Worm (Caenorhabditis elegans) whole organism, L2 larva: ENCODE measurements around the gene K02F3.9.

Source experiments
- R02D3.7 ChIP-seq: fragments of 150-350 bp; optimal IDR thresholded peaks from 2 replicates; lab custom pipeline; 2014; ENCODE audit warnings: missing biosample characterization, missing genetic modification characterization
- ama-1 ChIP-seq: fragments of 150-350 bp; optimal IDR thresholded peaks from 2 replicates; lab custom pipeline; 2018; ENCODE audit warnings: inconsistent platforms
- ceh-82 ChIP-seq: fragments of 150-350 bp; optimal IDR thresholded peaks from 2 replicates; lab custom pipeline; 2014; ENCODE audit warnings: missing biosample characterization, missing genetic modification characterization
- egl-27 ChIP-seq: sonication (generic microtip); optimal IDR thresholded peaks from 3 replicates; lab custom pipeline; 2017; ENCODE audit warnings: missing biosample characterization, missing genetic modification reagents, missing genetic modification characterization
- lin-13 ChIP-seq: fragments of 150-350 bp; optimal IDR thresholded peaks from 2 replicates; lab custom pipeline; 2014; ENCODE audit warnings: missing biosample characterization, missing genetic modification reagents, missing genetic modification characterization
- mab-5 ChIP-seq: fragments of 150-350 bp; optimal IDR thresholded peaks from 2 replicates; lab custom pipeline; 2014; ENCODE audit warnings: missing biosample characterization, missing genetic modification characterization
- mbf-1 ChIP-seq: sonication (generic microtip); optimal IDR thresholded peaks from 2 replicates; lab custom pipeline; 2017; ENCODE audit warnings: missing biosample characterization, missing genetic modification characterization
- mdl-1 ChIP-seq, 2 experiments: fragments of 150-350 bp in 1 of 2; sonication (generic microtip) in 1 of 2; optimal IDR thresholded peaks; 2 replicates each; lab custom pipeline; 2017; ENCODE audit warnings: missing biosample characterization in 2 of 2, missing genetic modification characterization in 2 of 2
- nhr-11 ChIP-seq: fragments of 150-350 bp; optimal IDR thresholded peaks from 2 replicates; lab custom pipeline; 2014; ENCODE audit warnings: missing biosample characterization, missing genetic modification characterization
- nhr-6 ChIP-seq: fragments of 150-350 bp; optimal IDR thresholded peaks from 2 replicates; lab custom pipeline; 2014; ENCODE audit warnings: missing biosample characterization, missing genetic modification characterization
- unc-39 ChIP-seq: fragments of 150-350 bp; optimal IDR thresholded peaks from 2 replicates; lab custom pipeline; 2014; ENCODE audit warnings: missing biosample characterization, missing genetic modification characterization
- unc-62 ChIP-seq: fragments of 150-350 bp; optimal IDR thresholded peaks from 2 replicates; lab custom pipeline; 2014; ENCODE audit warnings: missing biosample characterization, missing genetic modification reagents, missing genetic modification characterization
- zag-1 ChIP-seq: fragments of 150-350 bp; optimal IDR thresholded peaks from 2 replicates; lab custom pipeline; 2014; ENCODE audit warnings: missing biosample characterization, missing genetic modification characterization
- ztf-11 ChIP-seq: sonication (generic microtip); optimal IDR thresholded peaks from 2 replicates; lab custom pipeline; 2017; ENCODE audit warnings: missing biosample characterization, missing genetic modification characterization

DNA sequence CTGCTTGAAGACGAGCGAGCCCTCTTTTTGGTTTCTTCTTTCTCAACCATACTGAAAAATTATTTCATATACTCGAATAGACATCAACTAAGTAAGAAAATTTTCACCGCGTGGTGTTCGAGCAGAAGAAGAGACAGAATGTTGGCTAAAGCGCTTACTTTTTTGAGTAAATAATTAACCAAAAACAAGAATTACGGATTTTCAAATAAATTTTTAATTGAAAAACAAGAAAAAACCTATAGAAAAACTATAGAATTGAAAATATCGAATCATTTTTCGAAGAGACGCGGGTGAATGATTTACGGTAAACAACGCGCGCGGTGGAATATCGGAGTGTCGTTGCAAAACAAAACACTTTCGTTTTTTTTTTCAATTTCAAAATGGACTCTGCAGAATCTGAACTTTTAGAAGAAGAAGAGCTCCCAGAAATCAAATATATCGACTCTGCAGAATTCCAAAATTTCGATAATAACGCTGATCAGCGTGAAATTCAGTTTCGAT is 12.7 kb upstream of the K02F3.9 start, which contains the start of the genes rnp-5 and tag-51:
- no peak for TF ChIP-seq unc-62 (GFP tag; lab: Kevin White, UChicago)
- no peak for TF ChIP-seq ama-1 (lab: Kevin White, UChicago)
- no peak for TF ChIP-seq nhr-11 (tag; lab: Kevin White, UChicago)
- no peak for TF ChIP-seq ztf-11 (tag; lab: Kevin White, UChicago)
- TF ChIP-seq lin-13: no peak
- TF ChIP-seq ceh-82 (tag; lab: Kevin White, UChicago): no peak
- no peak for TF ChIP-seq mdl-1 (tag; optimal IDR thresholded peaks at IDR 0.05; lab: Kevin White, UChicago)
- no peak for TF ChIP-seq egl-27 (tag; lab: Kevin White, UChicago)
- no peak for TF ChIP-seq zag-1 (tag; lab: Kevin White, UChicago)
- TF ChIP-seq mbf-1 (tag; lab: Kevin White, UChicago): no peak
- no peak for TF ChIP-seq nhr-6
- TF ChIP-seq mab-5 (tag; lab: Kevin White, UChicago): no peak
- TF ChIP-seq unc-39 (tag; lab: Kevin White, UChicago): no peak
- no peak for TF ChIP-seq R02D3.7
